Worm (Caenorhabditis elegans) whole organism, L1 larva: ENCODE measurements around the gene sra-1.

ENCODE experiments used
- ceh-82 ChIP-seq, 3 experiments: fragments of 150-350 bp in 1 of 3; sonication (generic microtip) in 2 of 3; optimal IDR thresholded peaks; 2 replicates each; lab custom pipeline; 2014 to 2017; ENCODE audit warnings: missing biosample characterization in 3 of 3, missing genetic modification characterization in 3 of 3
- elt-2 ChIP-seq: sonication (generic microtip); optimal IDR thresholded peaks from 2 replicates; lab custom pipeline; 2016; ENCODE audit warnings: missing genetic modification characterization, mild to moderate bottlenecking, inconsistent platforms, missing compliant biosample characterization, missing genetic modification reagents
- elt-3 ChIP-seq, 6 experiments: fragments of 150-350 bp in 1 of 6; sonication (generic microtip); optimal IDR thresholded peaks; 2 replicates each; lab custom pipeline; 2017 to 2018; ENCODE audit warnings: missing biosample characterization in 6 of 6, missing genetic modification characterization in 6 of 6, inconsistent platforms in 1 of 6
- fos-1 ChIP-seq: fragments of 150-350 bp; optimal IDR thresholded peaks from 2 replicates; lab custom pipeline; 2014; ENCODE audit warnings: missing biosample characterization, missing genetic modification characterization
- lin-15B ChIP-seq: fragments of 150-350 bp; sonication (generic microtip); optimal IDR thresholded peaks from 3 replicates; lab custom pipeline; 2014; ENCODE audit warnings: missing biosample characterization, missing genetic modification characterization
- nhr-28 ChIP-seq: fragments of 150-350 bp; optimal IDR thresholded peaks from 2 replicates; lab custom pipeline; 2014; ENCODE audit warnings: missing biosample characterization, missing genetic modification characterization
- swsn-7 ChIP-seq: sonication (generic microtip); optimal IDR thresholded peaks from 2 replicates; lab custom pipeline; 2016; ENCODE audit warnings: missing genetic modification characterization, missing compliant biosample characterization
- xbp-1 ChIP-seq: sonication (generic microtip); optimal IDR thresholded peaks from 2 replicates; lab custom pipeline; 2016; ENCODE audit warnings: missing genetic modification characterization, missing compliant biosample characterization

ce11 chrII:9481427-9481826, 40.0 kb downstream of the sra-1 start:
- TF ChIP-seq ceh-82 (tag; optimal IDR thresholded peaks at IDR 0.05; lab: Kevin White, UChicago) (no peak), elt-3 (tag; optimal IDR thresholded peaks at IDR 0.05; lab: Kevin White, UChicago) (no peak), nhr-28 (tag; lab: Kevin White, UChicago) (no peak), swsn-7 (tag; lab: Kevin White, UChicago) (no peak), xbp-1 (tag; lab: Kevin White, UChicago) (no peak), elt-2 (tag; lab: Kevin White, UChicago) (no peak), fos-1 (tag; lab: Kevin White, UChicago) (no peak), lin-15B (no peak)
